Worm (Caenorhabditis elegans): ENCODE results near the gene R10D12.6.

Gene R10D12.6

DNA sequence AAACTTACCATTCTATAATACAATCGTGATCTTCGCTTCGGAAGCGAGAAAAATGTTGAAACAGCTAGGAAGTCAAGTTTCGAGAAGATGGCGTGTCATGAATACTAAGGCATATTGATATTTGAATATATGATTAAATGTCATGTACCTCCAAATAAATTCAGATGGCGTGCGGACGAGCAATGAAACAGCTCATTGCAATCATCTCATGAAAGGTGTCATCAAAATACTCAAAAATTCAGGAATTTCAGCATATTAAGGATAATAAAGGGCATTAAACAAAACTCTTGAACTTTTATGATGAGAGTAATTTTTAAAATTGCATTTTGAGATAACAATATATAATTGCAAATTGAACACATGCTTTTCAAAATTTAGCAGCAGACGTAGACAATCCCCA lies 33.7 kb upstream of the R10D12.6 start, which contains the start of gene gcy-32:
gcy-32 (minus strand) TSS at position 101 of the 400 bp plus-strand sequence.
- TF ChIP-seq ets-4 (tag; optimal IDR thresholded peaks at IDR 0.05) (no peak), hlh-30 (tag; optimal IDR thresholded peaks at IDR 0.05; ENCODE audit: insufficient read depth) (no peak), eyg-1 (tag; optimal IDR thresholded peaks at IDR 0.05) (no peak), Y22D7AL.16 (tag; optimal IDR thresholded peaks at IDR 0.05) (no peak), ama-1 (optimal IDR thresholded peaks at IDR 0.05) (no peak), npax-4 (tag; optimal IDR thresholded peaks at IDR 0.05) (no peak), elt-2 (tag; optimal IDR thresholded peaks at IDR 0.05) (no peak), zip-5 (tag; optimal IDR thresholded peaks at IDR 0.05) (no peak), pqm-1 (tag; optimal IDR thresholded peaks at IDR 0.05) (no peak), ceh-22 (tag; optimal IDR thresholded peaks at IDR 0.05) (no peak), pax-1 (tag; optimal IDR thresholded peaks at IDR 0.05) (no peak), elt-4 (tag; optimal IDR thresholded peaks at IDR 0.05) (no peak), hlh-8 (tag; optimal IDR thresholded peaks at IDR 0.05) (no peak), nfya-1 (tag; optimal IDR thresholded peaks at IDR 0.05) (no peak)

DNA sequence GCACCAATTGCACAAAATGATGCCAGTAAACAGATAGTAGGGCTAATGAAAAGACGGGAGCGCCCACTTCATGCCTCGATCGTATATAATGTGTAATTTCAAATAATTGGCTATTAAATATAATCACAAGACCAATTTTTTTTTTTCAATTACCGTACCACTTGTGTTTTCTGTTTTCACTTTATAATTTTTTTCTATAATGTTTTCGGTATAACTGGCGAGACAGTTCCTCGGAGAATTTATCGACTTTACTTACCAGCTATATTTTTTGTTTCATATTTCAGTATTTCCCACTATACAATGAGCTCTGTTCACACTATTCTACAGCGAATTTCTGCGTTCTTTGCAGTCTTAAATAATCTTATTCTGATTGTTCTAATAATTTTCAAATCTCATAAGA lies 32.9 kb upstream of the R10D12.6 start, which contains the start of gene str-252:
str-252 (plus strand) TSS at position 301 of the 400 bp plus-strand sequence.
- TF ChIP-seq npax-4 (tag; optimal IDR thresholded peaks at IDR 0.05) (no peak), nhr-232 (tag; optimal IDR thresholded peaks at IDR 0.05) (no peak), ahr-1 (tag; optimal IDR thresholded peaks at IDR 0.05) (no peak), ceh-30 (tag; optimal IDR thresholded peaks at IDR 0.05) (no peak), ceh-45 (GFP tag; IDR thresholded peaks at IDR 0.05) (no peak), fkh-6 (tag; optimal IDR thresholded peaks at IDR 0.05) (no peak), eyg-1 (tag; optimal IDR thresholded peaks at IDR 0.05) (no peak), hlh-6 (tag; optimal IDR thresholded peaks at IDR 0.05) (no peak), C08G9.2 (tag; optimal IDR thresholded peaks at IDR 0.05) (no peak), ceh-24 (tag; optimal IDR thresholded peaks at IDR 0.05) (no peak)

DNA sequence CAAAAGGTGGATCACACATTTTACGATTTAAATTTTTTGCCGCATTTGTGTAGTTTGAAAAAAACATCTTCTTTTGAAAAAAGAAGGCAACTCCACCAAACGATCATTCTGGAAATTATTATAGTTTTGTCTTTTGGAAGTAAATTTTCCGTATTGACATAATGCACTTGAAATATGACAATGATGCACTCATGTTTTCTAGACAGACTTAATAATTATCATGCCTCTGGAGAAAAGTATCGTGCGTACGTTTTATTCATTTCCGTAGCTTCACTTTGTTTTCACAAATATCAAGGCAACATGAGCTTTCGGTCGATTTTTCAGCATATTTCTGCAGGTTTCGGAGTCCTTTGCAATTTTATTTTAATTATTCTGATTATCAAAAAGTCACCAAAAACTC lies 30.8 kb upstream of the R10D12.6 start, which contains the start of gene str-250:
str-250 (plus strand) TSS at position 301 of the 400 bp plus-strand sequence.
- TF ChIP-seq unc-3 (GFP tag; conservative IDR thresholded peaks at IDR 0.05): no peak
- no peak for TF ChIP-seq unc-3 (tag; optimal IDR thresholded peaks at IDR 0.05)
- TF ChIP-seq ceh-2 (tag; optimal IDR thresholded peaks at IDR 0.05): no peak
- no peak for TF ChIP-seq ceh-24 (tag; optimal IDR thresholded peaks at IDR 0.05)
- TF ChIP-seq unc-55 (GFP tag; optimal IDR thresholded peaks at IDR 0.05): no peak
- no peak for TF ChIP-seq tbx-7 (tag; optimal IDR thresholded peaks at IDR 0.05)
- no peak for TF ChIP-seq C08G9.2 (tag; optimal IDR thresholded peaks at IDR 0.05)
- TF ChIP-seq ztf-16 (tag; optimal IDR thresholded peaks at IDR 0.05): no peak
- no peak for TF ChIP-seq ttx-3 (tag; optimal IDR thresholded peaks at IDR 0.05)
- no peak for TF ChIP-seq ceh-14 (tag; optimal IDR thresholded peaks at IDR 0.05)
- no peak for TF ChIP-seq sox-4 (tag; optimal IDR thresholded peaks at IDR 0.05)
- TF ChIP-seq unc-42 (tag; optimal IDR thresholded peaks at IDR 0.05): no peak
- TF ChIP-seq pag-3 (tag; optimal IDR thresholded peaks at IDR 0.05; ENCODE audit: borderline replicate concordance): no peak
- TF ChIP-seq ref-2 (tag; optimal IDR thresholded peaks at IDR 0.05): no peak
- no peak for TF ChIP-seq syd-9 (tag; optimal IDR thresholded peaks at IDR 0.05)
- TF ChIP-seq sdc-2 (tag; optimal IDR thresholded peaks at IDR 0.05): no peak

DNA sequence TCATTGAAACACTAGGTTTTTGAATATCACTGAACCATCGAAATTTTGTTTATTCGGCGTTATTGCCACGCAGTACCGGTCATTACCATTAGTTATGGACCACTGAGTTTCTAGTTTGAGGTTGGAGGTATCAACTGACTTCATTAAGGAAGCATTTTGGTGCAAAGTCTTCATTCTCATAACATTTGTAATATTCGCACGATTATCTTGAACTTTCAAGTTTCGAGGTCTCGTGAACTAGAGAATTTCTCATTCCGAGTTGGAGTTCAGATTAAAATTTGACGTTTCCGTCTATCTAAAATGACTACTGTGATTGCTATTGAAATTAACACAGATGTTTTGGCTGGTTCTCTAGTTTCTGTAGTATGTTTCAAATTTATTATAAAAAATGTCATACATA lies 28.4 kb upstream of the R10D12.6 start, which contains the start of gene srx-42:
srx-42 (plus strand) TSS at position 301 of the 400 bp plus-strand sequence.
- TF ChIP-seq K02D7.2 (tag; optimal IDR thresholded peaks at IDR 0.05) (no peak), fkh-6 (tag; optimal IDR thresholded peaks at IDR 0.05) (no peak), T23F11.4 (GFP tag; optimal IDR thresholded peaks at IDR 0.05) (no peak), nhr-11 (tag; optimal IDR thresholded peaks at IDR 0.05) (no peak), pag-3 (tag; optimal IDR thresholded peaks at IDR 0.05; ENCODE audit: borderline replicate concordance) (no peak), rnt-1 (tag; optimal IDR thresholded peaks at IDR 0.05) (no peak), ceh-22 (tag; optimal IDR thresholded peaks at IDR 0.05) (no peak), unc-42 (tag; optimal IDR thresholded peaks at IDR 0.05) (no peak), sox-2 (GFP tag; IDR thresholded peaks at IDR 0.05) (no peak), pax-1 (tag; optimal IDR thresholded peaks at IDR 0.05) (no peak), elt-2 (tag; optimal IDR thresholded peaks at IDR 0.05) (no peak), che-1 (tag; optimal IDR thresholded peaks at IDR 0.05) (no peak), unc-55 (GFP tag; optimal IDR thresholded peaks at IDR 0.05) (no peak), unc-3 (GFP tag; conservative IDR thresholded peaks at IDR 0.05) (no peak), unc-3 (tag; optimal IDR thresholded peaks at IDR 0.05) (no peak)

All from whole organism, late embryonic.